Worm (Caenorhabditis elegans): ENCODE measurements around the gene C14C6.2.
A peak's percentile ranks its signal among the peaks of the same experiment; 100 is the strongest.

C14C6.2 gene

DNA sequence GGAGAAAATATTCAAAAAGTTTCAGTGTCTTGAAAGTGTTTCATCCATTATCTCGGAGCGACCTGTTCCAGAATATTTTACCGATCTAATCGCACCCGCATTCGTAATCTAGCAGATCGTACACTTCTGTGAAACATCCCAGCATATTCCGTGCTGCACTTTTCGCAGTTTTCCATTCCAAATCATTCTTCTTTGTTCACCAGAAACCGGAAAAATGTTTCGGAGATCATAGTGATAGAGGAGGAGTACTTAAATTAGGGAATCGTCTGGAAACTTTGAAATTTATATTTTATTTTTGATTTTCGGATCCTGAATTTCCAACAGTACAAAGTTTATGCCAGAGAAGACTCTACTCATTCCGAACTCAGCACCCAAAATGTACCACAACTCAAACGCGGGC lies 22.5 kb downstream of the C14C6.2 start, which contains the start of gene K06H6.2:
Gene K06H6.2, plus strand, starts transcription at position 301 of the 400 bp plus-strand sequence.
- TF ChIP-seq elt-1 (tag; optimal IDR thresholded peaks at IDR 0.05; ENCODE audit: borderline replicate concordance, insufficient read depth): peak; percentile 72
- no peak for TF ChIP-seq zip-8 (tag; optimal IDR thresholded peaks at IDR 0.05)
- TF ChIP-seq drap-1 (GFP tag; optimal IDR thresholded peaks at IDR 0.05): no peak

DNA sequence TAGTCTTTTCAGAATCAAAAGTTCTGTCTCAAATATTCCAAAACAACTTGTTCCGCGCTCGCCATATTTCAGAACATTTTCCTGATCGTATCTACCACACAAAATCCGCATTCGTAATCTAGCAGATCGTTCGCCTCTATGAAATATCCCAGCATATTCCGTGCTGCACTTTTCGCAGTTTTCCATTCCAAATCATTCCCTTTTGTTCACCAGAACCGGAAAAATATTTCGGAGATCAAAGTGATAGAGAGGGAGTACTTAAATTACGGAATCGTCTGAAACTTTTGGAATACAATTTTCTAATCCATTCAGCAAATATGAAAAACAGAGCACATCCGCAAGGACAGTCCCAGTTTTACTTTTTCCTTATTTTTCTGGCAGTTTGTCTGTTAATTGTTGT lies 24.9 kb downstream of the C14C6.2 start, which contains the start of gene K06H6.1:
Gene K06H6.1, plus strand, starts transcription at position 301 of the 400 bp plus-strand sequence.
- no peak for TF ChIP-seq nhr-2 (tag; optimal IDR thresholded peaks at IDR 0.05)
- no peak for TF ChIP-seq flh-1 (GFP tag; optimal IDR thresholded peaks at IDR 0.05)
- TF ChIP-seq elt-3 (tag; optimal IDR thresholded peaks at IDR 0.05): no peak
- TF ChIP-seq ceh-83 (GFP tag; optimal IDR thresholded peaks at IDR 0.05): no peak
- TF ChIP-seq zip-8 (tag; optimal IDR thresholded peaks at IDR 0.05): no peak
- no peak for TF ChIP-seq nhr-76 (tag; optimal IDR thresholded peaks at IDR 0.05)
- no peak for TF ChIP-seq unc-62 (GFP tag; optimal IDR thresholded peaks at IDR 0.05)
- TF ChIP-seq ztf-11 (tag; optimal IDR thresholded peaks at IDR 0.05): no peak
- no peak for TF ChIP-seq M03D4.4 (tag; optimal IDR thresholded peaks at IDR 0.05)
- TF ChIP-seq unc-39 (tag; optimal IDR thresholded peaks at IDR 0.05): no peak
- TF ChIP-seq ceh-43 (GFP tag; optimal IDR thresholded peaks at IDR 0.05): no peak
- TF ChIP-seq bed-3 (GFP tag; optimal IDR thresholded peaks at IDR 0.05): no peak
- no peak for TF ChIP-seq mep-1 (tag; optimal IDR thresholded peaks at IDR 0.05)
- TF ChIP-seq lin-32 (GFP tag; optimal IDR thresholded peaks at IDR 0.05): no peak
- no peak for TF ChIP-seq sem-2 (GFP tag; optimal IDR thresholded peaks at IDR 0.05)

DNA sequence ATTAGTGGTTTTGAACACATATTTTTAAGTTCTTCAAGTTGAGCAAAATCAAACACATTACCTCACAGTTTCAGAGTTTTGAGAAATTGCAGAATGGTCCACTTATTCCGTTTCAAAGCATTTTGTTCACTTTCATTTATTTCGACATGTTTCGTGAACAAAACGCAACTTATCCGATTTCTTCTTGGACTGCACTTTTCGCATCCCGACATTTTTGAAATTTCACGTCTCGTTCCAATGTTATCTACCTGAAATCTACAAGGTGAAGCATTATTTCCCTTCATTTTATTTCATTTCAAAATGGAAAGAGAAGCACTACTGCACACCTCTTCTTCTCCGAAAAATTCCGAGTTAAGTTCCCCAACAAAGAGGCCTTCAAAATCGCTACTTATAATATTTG lies 27.2 kb downstream of the C14C6.2 start, which contains the start of gene ZK488.6:
Gene ZK488.6, plus strand, starts transcription at position 301 of the 400 bp plus-strand sequence.
- TF ChIP-seq bed-3 (GFP tag; optimal IDR thresholded peaks at IDR 0.05) (no peak), sptf-1 (tag; optimal IDR thresholded peaks at IDR 0.05) (no peak), nhr-2 (tag; optimal IDR thresholded peaks at IDR 0.05) (no peak), ces-1 (GFP tag; optimal IDR thresholded peaks at IDR 0.05) (no peak), M03D4.4 (tag; optimal IDR thresholded peaks at IDR 0.05) (no peak), drap-1 (GFP tag; optimal IDR thresholded peaks at IDR 0.05) (no peak), nhr-12 (tag; optimal IDR thresholded peaks at IDR 0.05) (no peak), lin-13 (tag; optimal IDR thresholded peaks at IDR 0.05) (no peak)

DNA sequence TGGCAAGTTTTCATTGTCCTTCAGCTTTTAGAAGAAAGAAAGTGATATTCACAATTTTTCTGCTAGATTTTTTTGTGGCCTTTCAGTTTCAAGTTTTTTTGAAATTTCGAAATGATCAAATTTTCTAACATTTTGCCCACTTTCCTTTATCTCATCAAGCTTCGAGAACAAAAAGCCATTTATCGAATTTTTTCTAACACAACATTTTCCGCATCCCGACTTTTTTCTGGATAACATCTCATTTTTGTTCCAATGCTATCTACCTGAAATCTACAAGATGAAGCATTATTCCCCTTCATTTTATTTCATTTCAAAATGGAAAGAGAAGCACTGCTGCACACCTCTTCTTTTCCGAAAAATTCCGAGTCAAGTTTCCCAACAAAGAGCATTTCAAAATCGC lies 30.0 kb downstream of the C14C6.2 start, which contains the start of gene ZK488.5:
Gene ZK488.5, plus strand, starts transcription at position 301 of the 400 bp plus-strand sequence.
- TF ChIP-seq tbx-8 (GFP tag; optimal IDR thresholded peaks at IDR 0.05) (no peak), bed-3 (GFP tag; optimal IDR thresholded peaks at IDR 0.05) (no peak), cnd-1 (tag; optimal IDR thresholded peaks at IDR 0.05) (no peak), hlh-1 (tag; optimal IDR thresholded peaks at IDR 0.05) (no peak), nhr-2 (tag; optimal IDR thresholded peaks at IDR 0.05) (no peak), ceh-43 (GFP tag; optimal IDR thresholded peaks at IDR 0.05) (no peak), lin-32 (GFP tag; optimal IDR thresholded peaks at IDR 0.05) (no peak), zip-8 (tag; optimal IDR thresholded peaks at IDR 0.05) (no peak), M03D4.4 (tag; optimal IDR thresholded peaks at IDR 0.05) (no peak), blmp-1 (tag; optimal IDR thresholded peaks at IDR 0.05) (no peak), mep-1 (tag; optimal IDR thresholded peaks at IDR 0.05) (no peak), mls-2 (tag; optimal IDR thresholded peaks at IDR 0.05) (no peak), sem-2 (GFP tag; optimal IDR thresholded peaks at IDR 0.05) (no peak), ztf-11 (tag; optimal IDR thresholded peaks at IDR 0.05) (no peak), elt-1 (tag; optimal IDR thresholded peaks at IDR 0.05; ENCODE audit: borderline replicate concordance, insufficient read depth) (no peak), lin-13 (tag; optimal IDR thresholded peaks at IDR 0.05) (no peak), nhr-237 (tag; optimal IDR thresholded peaks at IDR 0.05) (no peak), pha-4 (tag; optimal IDR thresholded peaks at IDR 0.05) (no peak)

DNA sequence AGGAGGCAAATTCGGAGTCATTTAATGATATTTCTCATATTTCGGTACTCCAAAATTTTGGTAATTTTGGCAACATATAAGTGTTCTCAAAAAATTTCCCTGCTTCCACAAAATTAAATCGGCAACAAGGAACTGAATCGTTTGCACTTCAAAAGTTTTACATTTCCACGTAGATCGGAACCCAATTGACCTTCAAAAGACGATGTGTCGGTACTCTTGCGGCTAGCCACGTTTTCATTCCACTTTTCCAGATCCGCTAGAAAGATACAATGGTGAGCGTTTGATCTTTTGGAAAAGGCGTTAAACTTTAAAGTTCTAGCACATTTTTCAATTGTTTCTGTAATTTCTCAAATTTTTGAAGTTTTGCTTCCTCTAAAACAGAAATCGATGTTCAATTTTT lies 34.0 kb downstream of the C14C6.2 start:
- TF ChIP-seq nhr-237 (tag; optimal IDR thresholded peaks at IDR 0.05): no peak
- no peak for TF ChIP-seq nhr-28 (tag; optimal IDR thresholded peaks at IDR 0.05)
- no peak for TF ChIP-seq snpc-4 (tag; optimal IDR thresholded peaks at IDR 0.05)
- no peak for TF ChIP-seq cnd-1 (tag; optimal IDR thresholded peaks at IDR 0.05)
- TF ChIP-seq lsy-2 (tag; optimal IDR thresholded peaks at IDR 0.05): no peak
- TF ChIP-seq lin-13 (tag; optimal IDR thresholded peaks at IDR 0.05): no peak
- no peak for TF ChIP-seq mab-5 (tag; optimal IDR thresholded peaks at IDR 0.05)
- no peak for TF ChIP-seq elt-1 (tag; optimal IDR thresholded peaks at IDR 0.05; ENCODE audit: borderline replicate concordance, insufficient read depth)

Measured in whole organism, mixed stage, embryonic.